Worm (Caenorhabditis elegans) whole organism, mixed stage, embryonic: ENCODE measurements around the gene skr-19.

Source experiments
- ces-1 ChIP-seq: fragments of 150-350 bp; optimal IDR thresholded peaks from 2 replicates; lab custom pipeline; 2014; ENCODE audit warnings: missing biosample characterization, missing genetic modification reagents, missing genetic modification characterization
- flh-1 ChIP-seq: fragments of 200-800 bp; sonication (Bioruptor generic); optimal IDR thresholded peaks from 2 replicates; lab custom pipeline; 2018; ENCODE audit warnings: mild to moderate bottlenecking, missing genetic modification characterization, moderate library complexity, missing compliant biosample characterization
- lsy-2 ChIP-seq: fragments of 150-350 bp; optimal IDR thresholded peaks from 2 replicates; lab custom pipeline; 2014; ENCODE audit warnings: missing biosample characterization, missing genetic modification characterization
- mls-2 ChIP-seq: sonication (generic microtip); optimal IDR thresholded peaks from 2 replicates; lab custom pipeline; 2016; ENCODE audit warnings: mild to moderate bottlenecking, missing genetic modification characterization, moderate library complexity, missing compliant biosample characterization
- nhr-76 ChIP-seq: sonication (generic microtip); optimal IDR thresholded peaks from 2 replicates; lab custom pipeline; 2017; ENCODE audit warnings: missing biosample characterization, missing genetic modification characterization

DNA sequence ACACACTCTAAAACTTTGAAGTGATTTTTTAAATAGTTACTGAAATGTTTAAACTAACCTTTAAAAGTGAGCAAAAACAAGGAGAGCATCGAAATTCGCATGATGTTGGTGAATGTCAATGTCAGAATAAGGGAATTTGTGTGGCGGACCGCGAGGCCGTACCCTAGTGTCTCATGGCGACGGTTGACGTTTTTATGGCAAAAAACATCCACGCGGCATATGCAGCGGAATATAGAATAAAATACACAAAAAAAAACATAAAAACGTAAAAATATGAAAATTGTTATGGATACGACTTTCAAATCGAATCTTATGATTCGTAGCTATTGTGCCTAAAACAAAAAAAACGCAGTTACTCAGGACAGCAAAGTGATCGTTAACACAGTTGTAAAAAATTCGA, 34.6 kb downstream of the skr-19 start, which contains the start of gene cwp-5:
- TF ChIP-seq ces-1, result no peak
- no peak for TF ChIP-seq lsy-2 (tag; lab: Kevin White, UChicago)
- TF ChIP-seq nhr-76 (tag; lab: Kevin White, UChicago), result no peak
- TF ChIP-seq flh-1, result no peak
- no peak for TF ChIP-seq mls-2 (tag; lab: Kevin White, UChicago)
